Fruit fly (Drosophila melanogaster): ENCODE results near the gene Atac1.
A peak's percentile ranks its signal among the peaks of the same experiment; 100 is the strongest.

The Atac1 gene

DNA sequence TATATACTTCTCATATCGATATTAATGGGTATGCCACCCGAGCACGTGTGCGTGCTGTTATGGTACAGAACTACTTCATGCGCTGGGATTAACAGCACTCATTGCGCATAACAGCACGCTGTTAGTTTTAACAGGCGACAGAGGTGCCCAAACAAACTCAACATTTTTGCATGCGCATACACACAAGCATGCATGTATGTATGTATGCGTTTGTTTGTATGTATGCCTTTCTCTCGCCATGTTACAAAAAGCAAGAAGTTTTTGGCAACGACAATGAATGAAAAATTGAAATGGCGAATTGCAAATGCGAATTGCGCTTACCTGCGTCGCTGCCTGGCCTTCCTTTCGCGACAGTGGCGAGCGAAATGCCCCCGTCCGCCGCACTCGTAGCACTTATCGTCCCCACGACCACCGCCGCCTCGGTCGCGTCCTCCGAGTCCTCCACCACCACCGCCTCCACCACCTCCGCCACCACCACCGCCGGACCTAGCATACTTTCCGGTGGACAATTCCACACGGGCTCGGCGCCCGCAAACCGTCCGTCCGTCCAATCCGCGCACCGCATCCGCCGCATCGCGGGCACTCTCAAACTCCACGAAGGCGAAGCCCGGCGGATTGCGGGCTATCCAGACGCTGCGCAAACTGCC is 40.8 kb downstream of the Atac1 start (continued):
- 0 out of 3 replicates have a peak, but pooled peaks have one; percentile 12 for TF ChIP-seq CG7963 (GFP tag; IDR thresholded peaks at IDR 0.05; ENCODE audit: partially characterized antibody)
- TF ChIP-seq bigmax (GFP tag; optimal IDR thresholded peaks at IDR 0.05): peak; percentile 68
- TF ChIP-seq lbe (GFP tag; optimal IDR thresholded peaks at IDR 0.05): peak; percentile 11
- TF ChIP-seq CG7839 (tag; optimal IDR thresholded peaks at IDR 0.05): no peak
- no peak for TF ChIP-seq NK7.1 (GFP tag; optimal IDR thresholded peaks at IDR 0.05)
- TF ChIP-seq unc-4 (GFP tag; IDR thresholded peaks at IDR 0.05; ENCODE audit: partially characterized antibody): peak; percentile 20; the same call in 1 of the 2 replicates
- peak; percentile 8 for TF ChIP-seq CG1233 (GFP tag; optimal IDR thresholded peaks at IDR 0.05)
- peak; percentile 39 for TF ChIP-seq CG2678 (tag; optimal IDR thresholded peaks at IDR 0.05)
- no peak for TF ChIP-seq cad (GFP tag; optimal IDR thresholded peaks at IDR 0.05)
- TF ChIP-seq CG13287 (GFP tag; IDR thresholded peaks at IDR 0.05; ENCODE audit: partially characterized antibody): peak; percentile 10; the same call in 1 of the 2 replicates
- peak; percentile 7 for TF ChIP-seq CG1603 (tag; optimal IDR thresholded peaks at IDR 0.05)
- peak; percentile 40 for TF ChIP-seq CG2712 (tag; optimal IDR thresholded peaks at IDR 0.05)
- TF ChIP-seq ash1 (GFP tag; optimal IDR thresholded peaks at IDR 0.05): no peak
- TF ChIP-seq rib (GFP tag; IDR thresholded peaks at IDR 0.05): peak; percentile 69; the same call in 1 of the 2 replicates
- no peak for TF ChIP-seq Ssrp (tag; optimal IDR thresholded peaks at IDR 0.05)
- no peak for TF ChIP-seq Chrac-16 (GFP tag; optimal IDR thresholded peaks at IDR 0.05)
- TF ChIP-seq cg (GFP tag; optimal IDR thresholded peaks at IDR 0.05): peak; percentile 95
- no peak for TF ChIP-seq Max (GFP tag; optimal IDR thresholded peaks at IDR 0.05)
- peak; percentile 4 for TF ChIP-seq CG7987 (GFP tag; optimal IDR thresholded peaks at IDR 0.05)
- TF ChIP-seq CG43689 (GFP tag; IDR thresholded peaks at IDR 0.05): no peak
- TF ChIP-seq ara (GFP tag; IDR thresholded peaks at IDR 0.05): no peak
- TF ChIP-seq ab (GFP tag; optimal IDR thresholded peaks at IDR 0.05): no peak
- TF ChIP-seq PHDP (tag; optimal IDR thresholded peaks at IDR 0.05): no peak
- peak; percentile 9 for TF ChIP-seq CG10267 (tag; optimal IDR thresholded peaks at IDR 0.05)
- TF ChIP-seq Opbp (GFP tag; IDR thresholded peaks at IDR 0.05; ENCODE audit: partially characterized antibody): 0 out of 3 replicates have a peak, but pooled peaks have one; percentile 33
- no peak for TF ChIP-seq CG10654 (GFP tag; optimal IDR thresholded peaks at IDR 0.05)
- no peak for TF ChIP-seq dm (GFP tag; optimal IDR thresholded peaks at IDR 0.05)
- TF ChIP-seq CG15073 (GFP tag; optimal IDR thresholded peaks at IDR 0.05): no peak
- peak; percentile 54 for TF ChIP-seq Nf-YC (tag; optimal IDR thresholded peaks at IDR 0.05)
- 0 out of 3 replicates have a peak, but pooled peaks have one; percentile 32 for TF ChIP-seq CG6791 (GFP tag; IDR thresholded peaks at IDR 0.05; ENCODE audit: partially characterized antibody)
- TF ChIP-seq CG32767 (GFP tag; IDR thresholded peaks at IDR 0.05): peak; percentile 63; the same call in 1 of the 2 replicates
- TF ChIP-seq CG18619 (GFP tag; optimal IDR thresholded peaks at IDR 0.05): peak; percentile 16
- no peak for TF ChIP-seq stc (GFP tag; IDR thresholded peaks at IDR 0.05)
- no peak for TF ChIP-seq H2.0 (GFP tag; IDR thresholded peaks at IDR 0.05)
- no peak for TF ChIP-seq lmd (GFP tag; IDR thresholded peaks at IDR 0.05)
- TF ChIP-seq tna (GFP tag; IDR thresholded peaks at IDR 0.05; ENCODE audit: partially characterized antibody): peak; percentile 27; the same call in 1 of the 2 replicates
- TF ChIP-seq fd102C (GFP tag; optimal IDR thresholded peaks at IDR 0.05): no peak
- peak; percentile 49 for TF ChIP-seq pzg (GFP tag; optimal IDR thresholded peaks at IDR 0.05)
- TF ChIP-seq wek (GFP tag; optimal IDR thresholded peaks at IDR 0.05): no peak
- peak; percentile 99 for TF ChIP-seq CG17186 (GFP tag; optimal IDR thresholded peaks at IDR 0.05)
- TF ChIP-seq CG34422 (GFP tag; IDR thresholded peaks at IDR 0.05): peak; percentile 22; the same call in 1 of the 3 replicates
- TF ChIP-seq CG18262 (tag; optimal IDR thresholded peaks at IDR 0.05): peak; percentile 48
- TF ChIP-seq MBD-R2 (GFP tag; IDR thresholded peaks at IDR 0.05): peak; percentile 43
- TF ChIP-seq CG9437 (GFP tag; optimal IDR thresholded peaks at IDR 0.05): peak; percentile 18
- 0 out of 4 replicates have a peak, but pooled peaks have one; percentile 45 for TF ChIP-seq chinmo (GFP tag; IDR thresholded peaks at IDR 0.05; ENCODE audit: partially characterized antibody)
- TF ChIP-seq bcd (GFP tag; optimal IDR thresholded peaks at IDR 0.05): no peak
- no peak for TF ChIP-seq bab2 (GFP tag; optimal IDR thresholded peaks at IDR 0.05)
- TF ChIP-seq en (GFP tag; optimal IDR thresholded peaks at IDR 0.05): no peak
